Worm (Caenorhabditis elegans) whole organism, L1 larva: Measurements from ENCODE around the gene his-59.

Experiments
- aha-1 ChIP-seq: fragments of 150-350 bp; optimal IDR thresholded peaks from 2 replicates; lab custom pipeline; 2014; ENCODE audit warnings: missing biosample characterization, missing genetic modification characterization
- aly-2 ChIP-seq: fragments of 150-350 bp; optimal IDR thresholded peaks from 2 replicates; lab custom pipeline; 2014; ENCODE audit warnings: missing biosample characterization, missing genetic modification characterization
- blmp-1 ChIP-seq: fragments of 150-350 bp; optimal IDR thresholded peaks from 2 replicates; lab custom pipeline; 2014; ENCODE audit warnings: missing biosample characterization, missing genetic modification characterization
- ceh-8 ChIP-seq: fragments of 200-800 bp; sonication (Bioruptor generic); optimal IDR thresholded peaks from 2 replicates; lab custom pipeline; 2018; ENCODE audit warnings: mild to moderate bottlenecking, missing genetic modification characterization, moderate library complexity, missing compliant biosample characterization
- ceh-88 ChIP-seq: fragments of 200-800 bp; sonication (Bioruptor generic); IDR thresholded peaks from 2 replicates; pipeline ENCODE4 v1.3.6; 2022; ENCODE audit warnings: missing genetic modification characterization, missing compliant biosample characterization
- ceh-90 ChIP-seq: sonication (generic microtip); optimal IDR thresholded peaks from 2 replicates; lab custom pipeline; 2016; ENCODE audit warnings: missing genetic modification characterization, missing compliant biosample characterization
- dpl-1 ChIP-seq, 3 experiments: fragments of 150-350 bp in 2 of 3; sonication (generic microtip) in 1 of 3; optimal IDR thresholded peaks; 2 replicates each; lab custom pipeline; 2014 to 2017; ENCODE audit warnings: missing biosample characterization in 3 of 3, missing genetic modification characterization in 3 of 3, missing genetic modification reagents in 3 of 3
- efl-1 ChIP-seq, 4 experiments: fragments of 150-350 bp; optimal IDR thresholded peaks in 3 of 4; peaks in 1 of 4; 1 replicate in 1 of 4; 2 replicates in 3 of 4; lab custom pipeline; 2014; ENCODE audit warnings: missing biosample characterization in 2 of 4, missing genetic modification characterization in 2 of 4, missing genetic modification reagents in 2 of 4
- egl-13 ChIP-seq: sonication (generic microtip); optimal IDR thresholded peaks from 2 replicates; lab custom pipeline; 2016; ENCODE audit warnings: missing genotype, missing genetic modification reagents, missing genetic modification characterization, missing compliant biosample characterization
- elt-2 ChIP-seq: sonication (generic microtip); optimal IDR thresholded peaks from 2 replicates; lab custom pipeline; 2016; ENCODE audit warnings: missing genetic modification characterization, mild to moderate bottlenecking, inconsistent platforms, missing compliant biosample characterization, missing genetic modification reagents
- elt-3 ChIP-seq, 6 experiments: fragments of 150-350 bp in 1 of 6; sonication (generic microtip); optimal IDR thresholded peaks; 2 replicates each; lab custom pipeline; 2017 to 2018; ENCODE audit warnings: missing biosample characterization in 6 of 6, missing genetic modification characterization in 6 of 6, inconsistent platforms in 1 of 6
- fkh-10 ChIP-seq: sonication (generic microtip); optimal IDR thresholded peaks from 2 replicates; lab custom pipeline; 2017; ENCODE audit warnings: missing biosample characterization, missing genetic modification reagents, missing genetic modification characterization
- fkh-4 ChIP-seq: sonication (generic microtip); optimal IDR thresholded peaks from 2 replicates; lab custom pipeline; 2016; ENCODE audit warnings: missing compliant biosample characterization, missing genetic modification characterization, borderline replicate concordance
- fos-1 ChIP-seq: fragments of 150-350 bp; optimal IDR thresholded peaks from 2 replicates; lab custom pipeline; 2014; ENCODE audit warnings: missing biosample characterization, missing genetic modification characterization
- hlh-17 ChIP-seq: fragments of 200-800 bp; sonication (Bioruptor generic); optimal IDR thresholded peaks from 2 replicates; lab custom pipeline; 2018; ENCODE audit warnings: missing genetic modification characterization, mild to moderate bottlenecking, missing compliant biosample characterization, moderate library complexity, borderline replicate concordance
- isw-1 ChIP-seq: fragments of 200-800 bp; sonication (Bioruptor generic); IDR thresholded peaks from 2 replicates; pipeline ENCODE4 v1.3.6; 2022; ENCODE audit warnings: missing genetic modification characterization, missing compliant biosample characterization
- jun-1 ChIP-seq: fragments of 150-350 bp; optimal IDR thresholded peaks from 2 replicates; lab custom pipeline; 2014; ENCODE audit warnings: missing biosample characterization, missing genetic modification reagents, missing genetic modification characterization
- lin-13 ChIP-seq: fragments of 150-350 bp; optimal IDR thresholded peaks from 2 replicates; lab custom pipeline; 2014; ENCODE audit warnings: missing biosample characterization, missing genetic modification reagents, missing genetic modification characterization
- lin-14 ChIP-seq: fragments of 200-800 bp; sonication (Bioruptor generic); optimal IDR thresholded peaks from 2 replicates; lab custom pipeline; 2018; ENCODE audit warnings: mild to moderate bottlenecking, missing genetic modification characterization, moderate library complexity, missing compliant biosample characterization
- lin-35 ChIP-seq, 2 experiments: fragments of 150-350 bp; optimal IDR thresholded peaks; 2 replicates each; lab custom pipeline; 2014; ENCODE audit warnings: missing biosample characterization in 2 of 2, missing genetic modification characterization in 2 of 2, missing genetic modification reagents in 2 of 2
- lir-3 ChIP-seq: sonication (generic microtip); optimal IDR thresholded peaks from 2 replicates; lab custom pipeline; 2016; ENCODE audit warnings: mild to moderate bottlenecking, missing genetic modification characterization, moderate library complexity, missing compliant biosample characterization; ENCODE audit not compliant: poor library complexity
- mep-1 ChIP-seq: fragments of 150-350 bp; optimal IDR thresholded peaks from 2 replicates; lab custom pipeline; 2014; ENCODE audit warnings: missing biosample characterization, missing genetic modification characterization
- nhr-12 ChIP-seq: sonication (generic microtip); optimal IDR thresholded peaks from 2 replicates; lab custom pipeline; 2017; ENCODE audit warnings: missing biosample characterization, missing genetic modification characterization
- nhr-19 ChIP-seq: fragments of 200-800 bp; sonication (Bioruptor generic); conservative IDR thresholded peaks from 2 replicates; pipeline ENCODE4 v1.3.6; 2022; ENCODE audit warnings: missing genetic modification characterization, missing compliant biosample characterization
- nhr-20 ChIP-seq: sonication (generic microtip); optimal IDR thresholded peaks from 2 replicates; lab custom pipeline; 2016; ENCODE audit warnings: mild to moderate bottlenecking, missing genetic modification characterization, missing compliant biosample characterization
- nhr-71 ChIP-seq: sonication (generic microtip); optimal IDR thresholded peaks from 2 replicates; lab custom pipeline; 2016; ENCODE audit warnings: mild to moderate bottlenecking, missing genetic modification characterization, moderate library complexity, missing compliant biosample characterization
- nhr-77 ChIP-seq: fragments of 150-350 bp; optimal IDR thresholded peaks from 2 replicates; lab custom pipeline; 2014; ENCODE audit warnings: missing biosample characterization, missing genetic modification characterization
- nhr-84 ChIP-seq: sonication (generic microtip); optimal IDR thresholded peaks from 2 replicates; lab custom pipeline; 2017; ENCODE audit warnings: missing biosample characterization, missing genetic modification characterization
- nhr-85 ChIP-seq: sonication (generic microtip); peaks from one replicate; lab custom pipeline; 2016; ENCODE audit warnings: missing genetic modification characterization, inconsistent platforms, missing compliant biosample characterization
- nhr-90 ChIP-seq: sonication (generic microtip); optimal IDR thresholded peaks from 2 replicates; lab custom pipeline; 2016; ENCODE audit warnings: mild to moderate bottlenecking, missing genetic modification characterization, missing compliant biosample characterization; ENCODE audit not compliant: poor library complexity
- pag-3 ChIP-seq: sonication (generic microtip); optimal IDR thresholded peaks from 2 replicates; lab custom pipeline; 2017; ENCODE audit warnings: missing genetic modification characterization, mild to moderate bottlenecking, missing compliant biosample characterization, antibody characterized with exemption, borderline replicate concordance; ENCODE audit not compliant: insufficient read depth
- pax-3 ChIP-seq: fragments of 200-800 bp; sonication (Bioruptor generic); optimal IDR thresholded peaks from 2 replicates; lab custom pipeline; 2018; ENCODE audit warnings: mild to moderate bottlenecking, missing genetic modification characterization, moderate library complexity, missing compliant biosample characterization
- skn-1 ChIP-seq: fragments of 150-350 bp; optimal IDR thresholded peaks from 2 replicates; lab custom pipeline; 2014; ENCODE audit warnings: missing biosample characterization, missing genetic modification characterization
- sptf-1 ChIP-seq: fragments of 150-350 bp; optimal IDR thresholded peaks from 2 replicates; lab custom pipeline; 2014; ENCODE audit warnings: missing biosample characterization, missing genetic modification characterization
- tbx-2 ChIP-seq: sonication (generic microtip); optimal IDR thresholded peaks from 2 replicates; lab custom pipeline; 2016; ENCODE audit warnings: missing genetic modification characterization, missing compliant biosample characterization
- tlp-1 ChIP-seq: fragments of 150-350 bp; optimal IDR thresholded peaks from 2 replicates; lab custom pipeline; 2014; ENCODE audit warnings: missing biosample characterization, missing genetic modification characterization
- unc-62 ChIP-seq: fragments of 150-350 bp; optimal IDR thresholded peaks from 2 replicates; lab custom pipeline; 2014; ENCODE audit warnings: missing biosample characterization, missing genetic modification reagents, missing genetic modification characterization
- vab-15 ChIP-seq: sonication (generic microtip); optimal IDR thresholded peaks from 2 replicates; lab custom pipeline; 2017; ENCODE audit warnings: missing genotype, mild to moderate bottlenecking, missing genetic modification characterization, missing compliant biosample characterization
- zag-1 ChIP-seq: fragments of 150-350 bp; optimal IDR thresholded peaks from 2 replicates; lab custom pipeline; 2014; ENCODE audit warnings: missing biosample characterization, missing genetic modification characterization
- zip-4 ChIP-seq: fragments of 200-800 bp; sonication (Bioruptor generic); optimal IDR thresholded peaks from 2 replicates; lab custom pipeline; 2018; ENCODE audit warnings: mild to moderate bottlenecking, missing genetic modification characterization, moderate library complexity, missing compliant biosample characterization

his-59 gene

DNA sequence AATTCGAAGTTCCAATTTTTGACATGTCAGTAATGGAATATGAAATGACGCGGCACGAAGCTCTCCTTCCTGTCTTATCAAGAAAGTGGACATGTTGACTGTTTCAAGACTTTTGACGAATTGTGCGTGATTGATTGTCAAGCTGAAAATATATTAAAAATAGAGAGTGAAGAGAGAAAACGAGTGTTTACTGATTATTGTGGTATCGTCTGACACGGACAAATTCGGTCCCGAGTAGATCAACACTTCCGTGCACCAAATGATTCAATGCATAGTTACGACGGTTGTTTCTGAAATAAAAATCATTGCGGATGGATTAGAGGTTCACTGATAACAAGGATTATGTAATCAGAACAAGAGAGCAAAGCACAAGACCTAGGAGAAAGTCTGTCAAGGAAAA is 20.9 kb upstream of the his-59 start:
- TF ChIP-seq efl-1 (optimal IDR thresholded peaks at IDR 0.05; lab: Kevin White, UChicago) (no peak), efl-1 (GFP tag; optimal IDR thresholded peaks at IDR 0.05 in 1 of 2; lab: Kevin White, UChicago) (peak in 1 of 2 experiments; percentile 33), nhr-84 (no peak), dpl-1 (GFP tag; optimal IDR thresholded peaks at IDR 0.05; lab: Kevin White, UChicago) (no peak), jun-1 (tag; lab: Kevin White, UChicago) (peak; percentile 55), elt-2 (peak; percentile 46), nhr-71 (no peak)

ce11 chrIV:7468638-7469037 is 19.4 kb upstream of the his-59 start:
- TF ChIP-seq fkh-4 (tag; lab: Kevin White, UChicago) (no peak), blmp-1 (no peak), ceh-90 (tag; lab: Kevin White, UChicago) (no peak), isw-1 (GFP tag; lab: Robert Waterston, UW) (no peak), fos-1 (tag; lab: Kevin White, UChicago) (no peak), skn-1 (tag; lab: Kevin White, UChicago) (no peak), tlp-1 (no peak), nhr-19 (GFP tag; lab: Robert Waterston, UW) (no peak), aha-1 (tag; lab: Kevin White, UChicago) (no peak), hlh-17 (no peak), lin-14 (no peak), egl-13 (tag; lab: Kevin White, UChicago) (no peak)

- TF ChIP-seq blmp-1 (peak; percentile 55), aly-2 (no peak), efl-1 (optimal IDR thresholded peaks at IDR 0.05; lab: Kevin White, UChicago) (no peak), efl-1 (GFP tag; optimal IDR thresholded peaks at IDR 0.05 in 1 of 2; lab: Kevin White, UChicago) (peak in 1 of 2 experiments; percentile 20), unc-62 (GFP tag; lab: Kevin White, UChicago) (no peak), elt-3 (tag; optimal IDR thresholded peaks at IDR 0.05; lab: Kevin White, UChicago) (peak in 5 of 6 experiments; percentile 13 to 90 (median 29)), nhr-85 (tag; lab: Kevin White, UChicago) (peak; percentile 54), ceh-90 (tag; lab: Kevin White, UChicago) (no peak), tbx-2 (tag; lab: Kevin White, UChicago) (peak; percentile 56), lin-35 (GFP tag; optimal IDR thresholded peaks at IDR 0.05; lab: Kevin White, UChicago) (peak in 1 of 2 experiments; percentile 35), fkh-10 (GFP tag; lab: Kevin White, UChicago) (no peak), lin-14 (peak; percentile 45), nhr-20 (tag; lab: Kevin White, UChicago) (peak; percentile 66), sptf-1 (tag; lab: Kevin White, UChicago) (no peak)
Observed at ce11 chrIV:7469782-7470413, 18.2 kb upstream of the his-59 start, which contains the start of gene F55G1.7. TSS of gene F55G1.7 (minus strand) at chrIV:7469832.

ce11 chrIV:7473159-7473649 is 14.8 kb upstream of the his-59 start, which contains the start of the genes plk-3 and F55G1.6:
TSS of gene plk-3 (minus strand) at chrIV:7473209.
TSS of gene F55G1.6 (plus strand) at chrIV:7473517.
- TF ChIP-seq lin-35 (GFP tag; optimal IDR thresholded peaks at IDR 0.05; lab: Kevin White, UChicago) (no peak), vab-15 (tag; lab: Kevin White, UChicago) (no peak), mep-1 (tag; lab: Kevin White, UChicago) (no peak), lin-14 (no peak), nhr-77 (no peak), lin-13 (no peak), pax-3 (no peak), fos-1 (tag; lab: Kevin White, UChicago) (no peak), hlh-17 (no peak), ceh-88 (GFP tag; lab: Robert Waterston, UW) (no peak), nhr-12 (tag; lab: Kevin White, UChicago) (no peak), zag-1 (tag; lab: Kevin White, UChicago) (no peak), nhr-90 (no peak), zip-4 (GFP tag; lab: Kevin White, UChicago) (no peak), isw-1 (GFP tag; lab: Robert Waterston, UW) (no peak), pag-3 (tag; lab: Kevin White, UChicago) (no peak), lir-3 (no peak), fkh-10 (GFP tag; lab: Kevin White, UChicago) (no peak), ceh-8 (GFP tag; lab: Kevin White, UChicago) (no peak)
